Fruit fly (Drosophila melanogaster) whole organism, embryonic: ENCODE data around the gene CG13801.

Source experiments
- B-H2 ChIP-seq: fragments of 200-800 bp; sonication (Bioruptor generic); optimal IDR thresholded peaks from 2 replicates; lab custom pipeline; 2018; ENCODE audit warnings: missing biosample characterization, mild to moderate bottlenecking, missing genetic modification characterization
- CG10565 ChIP-seq: fragments of 200-800 bp; sonication (Bioruptor generic); optimal IDR thresholded peaks from 3 replicates; lab custom pipeline; 2016; ENCODE audit warnings: missing biosample characterization, mild to moderate bottlenecking, missing genetic modification characterization
- CG13775 ChIP-seq: fragments of 200-800 bp; sonication (Bioruptor generic); optimal IDR thresholded peaks from 3 replicates; lab custom pipeline; 2017; ENCODE audit warnings: missing biosample characterization, mild to moderate bottlenecking, missing genetic modification characterization
- CG14050 ChIP-seq: fragments of 200-800 bp; sonication (Bioruptor generic); IDR thresholded peaks from 3 replicates; pipeline ENCODE4 v1.3.6; 2022; ENCODE audit warnings: missing biosample characterization, missing genetic modification characterization
- CG14710 ChIP-seq: fragments of 200-800 bp; sonication (Bioruptor generic); optimal IDR thresholded peaks from 3 replicates; lab custom pipeline; 2019; ENCODE audit warnings: missing biosample characterization, mild to moderate bottlenecking, missing genetic modification characterization, moderate library complexity
- CG16813 ChIP-seq: fragments of 200-800 bp; sonication (Bioruptor generic); IDR thresholded peaks from 3 replicates; pipeline ENCODE4 v1.3.6; 2022; ENCODE audit warnings: missing biosample characterization, missing genetic modification characterization; ENCODE audit not compliant: partially characterized antibody
- CG18619 ChIP-seq: fragments of 200-800 bp; sonication (Bioruptor generic); optimal IDR thresholded peaks from 3 replicates; lab custom pipeline; 2017; ENCODE audit warnings: missing biosample characterization, mild to moderate bottlenecking, missing genetic modification characterization
- CG2129 ChIP-seq: fragments of 200-800 bp; sonication (Bioruptor generic); IDR thresholded peaks from 2 replicates; pipeline ENCODE4 v1.3.6; 2022; ENCODE audit warnings: missing biosample characterization, missing genetic modification characterization; ENCODE audit not compliant: partially characterized antibody
- CG2678 ChIP-seq: fragments of 200-800 bp; sonication (Bioruptor generic); optimal IDR thresholded peaks from 3 replicates; lab custom pipeline; 2019; ENCODE audit warnings: missing biosample characterization, mild to moderate bottlenecking, missing genetic modification characterization, moderate library complexity
- CG31441 ChIP-seq: fragments of 200-800 bp; sonication (Bioruptor generic); IDR thresholded peaks from 2 replicates; pipeline ENCODE4 v1.3.6; 2022; ENCODE audit warnings: missing biosample characterization, missing genetic modification characterization
- CG32532 ChIP-seq: fragments of 200-800 bp; sonication (Bioruptor generic); IDR thresholded peaks from 2 replicates; pipeline ENCODE4 v1.3.6; 2022; ENCODE audit warnings: missing biosample characterization, missing genetic modification characterization
- CG34376 ChIP-seq: fragments of 200-800 bp; sonication (Bioruptor generic); optimal IDR thresholded peaks from 2 replicates; lab custom pipeline; 2018; ENCODE audit warnings: missing biosample characterization, mild to moderate bottlenecking, missing genetic modification characterization
- CG4730 ChIP-seq: fragments of 200-800 bp; sonication (Bioruptor generic); IDR thresholded peaks from 2 replicates; pipeline ENCODE4 v1.3.6; 2022; ENCODE audit warnings: missing biosample characterization, missing genetic modification characterization
- CG8281 ChIP-seq: fragments of 200-800 bp; sonication (Bioruptor generic); optimal IDR thresholded peaks from 2 replicates; lab custom pipeline; 2018; ENCODE audit warnings: missing biosample characterization, mild to moderate bottlenecking, missing genetic modification characterization, moderate library complexity
- CG8765 ChIP-seq: fragments of 200-800 bp; sonication (Bioruptor generic); IDR thresholded peaks from 2 replicates; pipeline ENCODE4 v1.3.6; 2022; ENCODE audit warnings: missing biosample characterization, missing genetic modification characterization
- CG9215 ChIP-seq: fragments of 200-800 bp; sonication (Bioruptor generic); IDR thresholded peaks from 2 replicates; pipeline ENCODE4 v1.3.6; 2022; ENCODE audit warnings: missing biosample characterization, missing genetic modification characterization
- CG9609 ChIP-seq: fragments of 200-800 bp; sonication (Bioruptor generic); optimal IDR thresholded peaks from 3 replicates; lab custom pipeline; 2016; ENCODE audit warnings: missing biosample characterization, missing genetic modification characterization
- CTCF ChIP-seq: fragments of 200-800 bp; sonication (Bioruptor generic); optimal IDR thresholded peaks from 2 replicates; lab custom pipeline; 2017; ENCODE audit warnings: missing biosample characterization, mild to moderate bottlenecking, missing genetic modification characterization, moderate library complexity
- Dp ChIP-seq: fragments of 200-800 bp; sonication (Bioruptor generic); optimal IDR thresholded peaks from 2 replicates; lab custom pipeline; 2018; ENCODE audit warnings: missing biosample characterization, mild to moderate bottlenecking, missing genetic modification characterization, moderate library complexity
- Ets65A ChIP-seq: fragments of 200-800 bp; sonication (Bioruptor generic); peaks from one replicate; lab custom pipeline; 2016; ENCODE audit warnings: missing biosample characterization, missing genetic modification characterization
- Fer3 ChIP-seq: fragments of 200-800 bp; sonication (Bioruptor generic); optimal IDR thresholded peaks from 2 replicates; lab custom pipeline; 2018; ENCODE audit warnings: missing biosample characterization, mild to moderate bottlenecking, missing genetic modification characterization, moderate library complexity
- MESR4 ChIP-seq: fragments of 200-800 bp; sonication (Bioruptor generic); optimal IDR thresholded peaks from 2 replicates; lab custom pipeline; 2018; ENCODE audit warnings: missing biosample characterization, mild to moderate bottlenecking, missing genetic modification characterization, moderate library complexity
- Med ChIP-seq: fragments of 200-800 bp; sonication (Bioruptor generic); peaks from one replicate; lab custom pipeline; 2016; ENCODE audit warnings: missing biosample characterization, missing genetic modification characterization, mild to moderate bottlenecking, inconsistent platforms, moderate library complexity
- NFAT ChIP-seq: fragments of 200-800 bp; sonication (Bioruptor generic); IDR thresholded peaks from 2 replicates; pipeline ENCODE4 v1.3.6; 2022; ENCODE audit warnings: missing biosample characterization, missing genetic modification characterization
- Sox102F ChIP-seq: fragments of 200-800 bp; sonication (Bioruptor generic); optimal IDR thresholded peaks from 2 replicates; lab custom pipeline; 2018; ENCODE audit warnings: missing biosample characterization, mild to moderate bottlenecking, missing genetic modification characterization, moderate library complexity
- Trl ChIP-seq, 3 experiments: fragments of >200 bp in 2 of 3; fragments of 200-800 bp in 1 of 3; sonication (Bioruptor generic) in 1 of 3; optimal IDR thresholded peaks; 2 replicates in 1 of 3; 3 replicates in 2 of 3; lab custom pipeline; 2016 to 2017; ENCODE audit warnings: missing biosample characterization in 1 of 3, missing genetic modification characterization in 1 of 3
- Xrp1 ChIP-seq: fragments of 200-800 bp; sonication (Bioruptor generic); IDR thresholded peaks from 2 replicates; pipeline ENCODE4 v1.3.6; 2022; ENCODE audit warnings: missing biosample characterization, missing genetic modification characterization
- ac ChIP-seq: fragments of 200-800 bp; sonication (Bioruptor generic); optimal IDR thresholded peaks from 3 replicates; lab custom pipeline; 2017; ENCODE audit warnings: missing biosample characterization, mild to moderate bottlenecking, missing genetic modification characterization
- bab2 ChIP-seq: fragments of 200-800 bp; sonication (Bioruptor generic); optimal IDR thresholded peaks from 2 replicates; lab custom pipeline; 2016; ENCODE audit warnings: missing biosample characterization, missing genetic modification characterization
- cad ChIP-seq: fragments of >200 bp; optimal IDR thresholded peaks from 2 replicates; lab custom pipeline; 2017; ENCODE audit warnings: missing biosample characterization, missing genetic modification characterization
- chinmo ChIP-seq: fragments of 200-800 bp; sonication (Bioruptor generic); IDR thresholded peaks from 4 replicates; pipeline ENCODE4 v1.3.6; 2022; ENCODE audit warnings: missing biosample characterization, missing genetic modification characterization; ENCODE audit not compliant: partially characterized antibody
- crol ChIP-seq: fragments of 200-800 bp; sonication (Bioruptor generic); IDR thresholded peaks from 2 replicates; pipeline ENCODE4 v1.3.6; 2022; ENCODE audit warnings: missing biosample characterization, missing genetic modification characterization
- dan ChIP-seq: fragments of 200-800 bp; sonication (Bioruptor generic); IDR thresholded peaks from 2 replicates; pipeline ENCODE4 v1.3.6; 2022; ENCODE audit warnings: missing biosample characterization, missing genetic modification characterization
- disco-r ChIP-seq: fragments of 200-800 bp; sonication (Bioruptor generic); optimal IDR thresholded peaks from 2 replicates; lab custom pipeline; 2016; ENCODE audit warnings: missing biosample characterization, missing genetic modification characterization
- ems ChIP-seq: fragments of 200-800 bp; sonication (Bioruptor generic); optimal IDR thresholded peaks from 3 replicates; lab custom pipeline; 2016; ENCODE audit warnings: missing biosample characterization, missing genetic modification characterization
- exex ChIP-seq: fragments of 200-800 bp; sonication (Bioruptor generic); optimal IDR thresholded peaks from 4 replicates; lab custom pipeline; 2018; ENCODE audit warnings: missing biosample characterization, mild to moderate bottlenecking, missing genetic modification characterization, moderate library complexity
- eyg ChIP-seq: fragments of 200-800 bp; sonication (Bioruptor generic); optimal IDR thresholded peaks from 3 replicates; lab custom pipeline; 2016; ENCODE audit warnings: missing biosample characterization, missing genetic modification characterization
- fd64A ChIP-seq: fragments of 200-800 bp; sonication (Bioruptor generic); optimal IDR thresholded peaks from 3 replicates; lab custom pipeline; 2018; ENCODE audit warnings: missing biosample characterization, mild to moderate bottlenecking, missing genetic modification characterization
- grn ChIP-seq: fragments of 200-800 bp; sonication (Bioruptor generic); optimal IDR thresholded peaks from 3 replicates; lab custom pipeline; 2017; ENCODE audit warnings: missing biosample characterization, missing genetic modification characterization
- klu ChIP-seq: fragments of 200-800 bp; sonication (Bioruptor generic); IDR thresholded peaks from 2 replicates; pipeline ENCODE4 v1.3.6; 2022; ENCODE audit warnings: missing biosample characterization, missing genetic modification characterization
- lov ChIP-seq, 2 experiments: fragments of 200-800 bp in 1 of 2; fragments of >200 bp in 1 of 2; sonication (Bioruptor generic) in 1 of 2; IDR thresholded peaks in 1 of 2; optimal IDR thresholded peaks in 1 of 2; 2 replicates in 1 of 2; 3 replicates in 1 of 2; pipeline versions ENCODE4 v1.3.6 to Lab custom; 2017 to 2022; ENCODE audit warnings: missing biosample characterization in 1 of 2, missing genetic modification characterization in 1 of 2
- maf-S ChIP-seq: fragments of 200-800 bp; sonication (Bioruptor generic); optimal IDR thresholded peaks from 2 replicates; lab custom pipeline; 2016; ENCODE audit warnings: missing biosample characterization, missing genetic modification characterization
- mirr ChIP-seq: fragments of 200-800 bp; sonication (Bioruptor generic); optimal IDR thresholded peaks from 3 replicates; lab custom pipeline; 2018; ENCODE audit warnings: missing biosample characterization, mild to moderate bottlenecking, missing genetic modification characterization
- onecut ChIP-seq: fragments of 200-800 bp; sonication (Bioruptor generic); IDR thresholded peaks from 2 replicates; pipeline ENCODE4 v1.3.6; 2022; ENCODE audit warnings: missing biosample characterization, missing genetic modification characterization
- p53 ChIP-seq: fragments of 200-800 bp; sonication (Bioruptor generic); optimal IDR thresholded peaks from 2 replicates; lab custom pipeline; 2016; ENCODE audit warnings: missing biosample characterization, missing genetic modification characterization
- phol ChIP-seq: fragments of 200-800 bp; sonication (Bioruptor generic); optimal IDR thresholded peaks from 3 replicates; lab custom pipeline; 2018; ENCODE audit warnings: missing biosample characterization, mild to moderate bottlenecking, missing genetic modification characterization, moderate library complexity
- ro ChIP-seq: fragments of 200-800 bp; sonication (Bioruptor generic); IDR thresholded peaks from 2 replicates; pipeline ENCODE4 v1.3.6; 2022; ENCODE audit warnings: missing biosample characterization, missing genetic modification characterization
- row ChIP-seq: fragments of 200-800 bp; sonication (Bioruptor generic); IDR thresholded peaks from 3 replicates; pipeline ENCODE4 v1.3.6; 2022; ENCODE audit warnings: missing biosample characterization, missing genetic modification characterization
- run ChIP-seq: fragments of 200-800 bp; sonication (Bioruptor generic); optimal IDR thresholded peaks from 3 replicates; lab custom pipeline; 2018; ENCODE audit warnings: missing biosample characterization, mild to moderate bottlenecking, missing genetic modification characterization
- sima ChIP-seq: fragments of 200-800 bp; sonication (Bioruptor generic); optimal IDR thresholded peaks from 2 replicates; lab custom pipeline; 2016; ENCODE audit warnings: missing biosample characterization, missing genetic modification characterization
- tll ChIP-seq, 2 experiments: fragments of 200-800 bp in 1 of 2; fragments of >200 bp in 1 of 2; sonication (Bioruptor generic) in 1 of 2; optimal IDR thresholded peaks; 2 replicates each; lab custom pipeline; 2017 to 2019; ENCODE audit warnings: missing biosample characterization in 2 of 2, missing genetic modification characterization in 2 of 2, mild to moderate bottlenecking in 1 of 2, moderate library complexity in 1 of 2

The CG13801 gene

dm6 chr3L:2400227-2400840, 40.0 kb downstream of the CG13801 start (continued):
- TF ChIP-seq Sox102F (GFP tag; lab: Kevin White, UChicago), result no peak
- peak; percentile 43 for TF ChIP-seq grn (GFP tag; lab: Kevin White, UChicago)
- no peak for TF ChIP-seq lov (optimal IDR thresholded peaks at IDR 0.05; lab: Kevin White, UChicago)
- no peak for TF ChIP-seq lov (GFP tag; IDR thresholded peaks at IDR 0.05; lab: Robert Waterston, UW)
- TF ChIP-seq exex (tag; lab: Kevin White, UChicago), result peak; percentile 45
- no peak for TF ChIP-seq CG14050 (GFP tag; lab: Robert Waterston, UW)
- TF ChIP-seq CTCF, result no peak
- peak; percentile 33 to 70 for TF ChIP-seq Trl (optimal IDR thresholded peaks at IDR 0.05; lab: Kevin White, UChicago)
- TF ChIP-seq Trl (GFP tag; optimal IDR thresholded peaks at IDR 0.05; lab: Kevin White, UChicago), result no peak
- TF ChIP-seq Xrp1 (GFP tag; lab: Robert Waterston, UW), result no peak
- TF ChIP-seq CG10565 (GFP tag; lab: Kevin White, UChicago), result no peak
- TF ChIP-seq bab2 (GFP tag; lab: Kevin White, UChicago), result no peak
- no peak for TF ChIP-seq CG8281 (tag; lab: Kevin White, UChicago)
- TF ChIP-seq CG34376, result peak; percentile 21
- TF ChIP-seq CG13775 (GFP tag; lab: Kevin White, UChicago), result no peak
- no peak for TF ChIP-seq ac (GFP tag; lab: Kevin White, UChicago)
- no peak for TF ChIP-seq CG32532 (GFP tag; lab: Robert Waterston, UW)
- no peak for TF ChIP-seq tll (GFP tag; optimal IDR thresholded peaks at IDR 0.05; lab: Kevin White, UChicago)
- TF ChIP-seq NFAT (GFP tag; lab: Robert Waterston, UW), result peak; percentile 46
- TF ChIP-seq fd64A, result no peak
- TF ChIP-seq CG31441, result no peak
- TF ChIP-seq klu, result no peak
- TF ChIP-seq ro (GFP tag; lab: Robert Waterston, UW), result no peak
- no peak for TF ChIP-seq sima (GFP tag; lab: Kevin White, UChicago)
- TF ChIP-seq CG14710 (tag; lab: Kevin White, UChicago), result no peak
- TF ChIP-seq MESR4 (GFP tag; lab: Kevin White, UChicago), result no peak
- peak; percentile 55 for TF ChIP-seq Ets65A (GFP tag; lab: Kevin White, UChicago)
- TF ChIP-seq dan (GFP tag; lab: Robert Waterston, UW), result no peak
- TF ChIP-seq crol (GFP tag; lab: Robert Waterston, UW), result no peak
- TF ChIP-seq CG4730 (GFP tag; lab: Robert Waterston, UW), result no peak
- no peak for TF ChIP-seq disco-r (GFP tag; lab: Kevin White, UChicago)
- TF ChIP-seq phol (tag; lab: Kevin White, UChicago), result no peak
- TF ChIP-seq p53, result no peak
- TF ChIP-seq run, result no peak
- TF ChIP-seq CG9609 (GFP tag; lab: Kevin White, UChicago), result no peak
- no peak for TF ChIP-seq onecut (GFP tag; lab: Robert Waterston, UW)

dm6 chr3L:2402206-2402605, 41.8 kb downstream of the CG13801 start:
- TF ChIP-seq CG9215 (GFP tag; lab: Robert Waterston, UW) (no peak), mirr (peak; percentile 73), CG18619 (GFP tag; lab: Kevin White, UChicago) (no peak), chinmo (GFP tag; lab: Robert Waterston, UW) (0 out of 4 replicates have a peak, but pooled peaks have one; percentile 53), CG8765 (GFP tag; lab: Robert Waterston, UW) (no peak), Fer3 (tag; lab: Kevin White, UChicago) (no peak), Dp (GFP tag; lab: Kevin White, UChicago) (no peak), B-H2 (GFP tag; lab: Kevin White, UChicago) (no peak), Med (GFP tag; lab: Kevin White, UChicago) (peak; percentile 47), CG2129 (GFP tag; lab: Robert Waterston, UW) (no peak), row (GFP tag; lab: Robert Waterston, UW) (no peak), CG34376 (peak; percentile 70), CG16813 (no peak), ems (no peak), cad (GFP tag; lab: Kevin White, UChicago) (no peak), grn (GFP tag; lab: Kevin White, UChicago) (peak; percentile 68), eyg (GFP tag; lab: Kevin White, UChicago) (no peak), maf-S (GFP tag; lab: Kevin White, UChicago) (no peak), CG2678 (tag; lab: Kevin White, UChicago) (no peak)
